Worm (Caenorhabditis elegans) whole organism, L4 larva: ENCODE results near the gene F53C11.1.

Experiments
- F10B5.3 ChIP-seq: sonication (generic microtip); optimal IDR thresholded peaks from 2 replicates; lab custom pipeline; 2016; ENCODE audit warnings: mild to moderate bottlenecking, missing genetic modification characterization, missing compliant biosample characterization
- F44E2.7 ChIP-seq: fragments of 200-800 bp; sonication (Bioruptor generic); IDR thresholded peaks from 2 replicates; pipeline ENCODE4 v2.1.2; 2022; ENCODE audit warnings: missing genetic modification characterization, missing compliant biosample characterization
- F49E8.2 ChIP-seq: sonication (generic microtip); optimal IDR thresholded peaks from 2 replicates; lab custom pipeline; 2016; ENCODE audit warnings: missing compliant biosample characterization, mild to moderate bottlenecking, missing genetic modification characterization, borderline replicate concordance
- T20F7.1 ChIP-seq: fragments of 200-800 bp; sonication (Bioruptor generic); optimal IDR thresholded peaks from 2 replicates; lab custom pipeline; 2018; ENCODE audit warnings: mild to moderate bottlenecking, missing genetic modification characterization, missing compliant biosample characterization
- T26A8.4 ChIP-seq: fragments of 200-800 bp; sonication (Bioruptor generic); IDR thresholded peaks from 2 replicates; pipeline ENCODE4 v1.3.6; 2022; ENCODE audit warnings: missing genetic modification characterization, missing compliant biosample characterization
- Y105C5A.15 ChIP-seq: fragments of 200-800 bp; sonication (Bioruptor generic); IDR thresholded peaks from 2 replicates; pipeline ENCODE4 v1.3.6; 2022; ENCODE audit warnings: missing genetic modification characterization, missing compliant biosample characterization
- Y48G9A.11 ChIP-seq: fragments of 200-800 bp; sonication (Bioruptor generic); IDR thresholded peaks from 2 replicates; pipeline ENCODE4 v1.3.6; 2022; ENCODE audit warnings: missing genetic modification reagents, missing genetic modification characterization, missing compliant biosample characterization
- Y75B8A.6 ChIP-seq: fragments of 200-800 bp; sonication (Bioruptor generic); IDR thresholded peaks from 2 replicates; pipeline ENCODE4 v1.3.6; 2022; ENCODE audit warnings: missing genetic modification reagents, missing genetic modification characterization, missing compliant biosample characterization
- ZK546.5 ChIP-seq, 2 experiments: sonication (generic microtip); optimal IDR thresholded peaks; 2 replicates each; lab custom pipeline; 2017; ENCODE audit warnings: missing biosample characterization in 2 of 2, missing genetic modification characterization in 2 of 2
- aha-1 ChIP-seq: fragments of 150-350 bp; peaks from one replicate; lab custom pipeline; 2014; ENCODE audit warnings: missing biosample characterization, missing genetic modification characterization
- ama-1 ChIP-seq: fragments of 150-350 bp; optimal IDR thresholded peaks from 2 replicates; lab custom pipeline; 2014; ENCODE audit warnings: inconsistent platforms, mixed read lengths
- ceh-20 ChIP-seq: fragments of 200-800 bp; sonication (Bioruptor generic); IDR thresholded peaks from 2 replicates; pipeline ENCODE4 v1.3.6; 2022; ENCODE audit warnings: missing genetic modification reagents, missing genetic modification characterization, missing compliant biosample characterization
- ceh-62 ChIP-seq: sonication (generic microtip); optimal IDR thresholded peaks from 2 replicates; lab custom pipeline; 2017; ENCODE audit warnings: missing biosample characterization, missing genetic modification characterization
- ceh-82 ChIP-seq: sonication (generic microtip); optimal IDR thresholded peaks from 2 replicates; lab custom pipeline; 2017; ENCODE audit warnings: missing biosample characterization, missing genetic modification characterization
- ces-1 ChIP-seq: fragments of 150-350 bp; sonication (generic microtip); optimal IDR thresholded peaks from 4 replicates; lab custom pipeline; 2014; ENCODE audit warnings: missing biosample characterization, missing genetic modification reagents, missing genetic modification characterization
- daf-19 ChIP-seq: fragments of 200-800 bp; sonication (Bioruptor generic); conservative IDR thresholded peaks from 2 replicates; pipeline ENCODE4 v1.3.6; 2022; ENCODE audit warnings: missing genetic modification characterization, missing compliant biosample characterization
- dpl-1 ChIP-seq: fragments of 150-350 bp; optimal IDR thresholded peaks from 2 replicates; lab custom pipeline; 2014; ENCODE audit warnings: missing biosample characterization, missing genetic modification reagents, missing genetic modification characterization
- duxl-1 ChIP-seq: sonication (generic microtip); optimal IDR thresholded peaks from 2 replicates; lab custom pipeline; 2016; ENCODE audit warnings: mild to moderate bottlenecking, missing genetic modification characterization, moderate library complexity, missing compliant biosample characterization; ENCODE audit not compliant: poor library complexity
- dve-1 ChIP-seq: sonication (generic microtip); optimal IDR thresholded peaks from 2 replicates; lab custom pipeline; 2017; ENCODE audit warnings: antibody characterized with exemption, mild to moderate bottlenecking, missing genetic modification characterization, missing compliant biosample characterization; ENCODE audit not compliant: insufficient read depth
- fkh-10 ChIP-seq: fragments of 150-350 bp; optimal IDR thresholded peaks from 2 replicates; lab custom pipeline; 2014; ENCODE audit warnings: missing biosample characterization, missing genetic modification reagents, missing genetic modification characterization
- gei-8 ChIP-seq: fragments of 200-800 bp; sonication (Bioruptor generic); optimal IDR thresholded peaks from 2 replicates; lab custom pipeline; 2018; ENCODE audit warnings: mild to moderate bottlenecking, missing genetic modification characterization, missing compliant biosample characterization
- hlh-11 ChIP-seq: fragments of 200-800 bp; sonication (Bioruptor generic); optimal IDR thresholded peaks from 2 replicates; lab custom pipeline; 2018; ENCODE audit warnings: mild to moderate bottlenecking, missing genetic modification characterization, missing compliant biosample characterization
- hlh-30 ChIP-seq: sonication (generic microtip); optimal IDR thresholded peaks from 2 replicates; lab custom pipeline; 2017; ENCODE audit warnings: antibody characterized with exemption, mild to moderate bottlenecking, missing genetic modification characterization, missing compliant biosample characterization; ENCODE audit not compliant: insufficient read depth
- hmg-1.1 ChIP-seq: fragments of 200-800 bp; sonication (Bioruptor generic); IDR thresholded peaks from 2 replicates; pipeline ENCODE4 v1.3.6; 2022; ENCODE audit warnings: missing genetic modification reagents, missing genetic modification characterization, missing compliant biosample characterization
- lin-15B ChIP-seq: fragments of 150-350 bp; sonication (generic microtip); optimal IDR thresholded peaks from 3 replicates; lab custom pipeline; 2014; ENCODE audit warnings: missing biosample characterization, missing genetic modification characterization
- lin-29 ChIP-seq: fragments of 200-800 bp; sonication (Bioruptor generic); IDR thresholded peaks from 2 replicates; pipeline ENCODE4 v1.3.6; 2022; ENCODE audit warnings: missing genetic modification reagents, missing genetic modification characterization, missing compliant biosample characterization
- lsy-2 ChIP-seq, 2 experiments: fragments of 150-350 bp in 1 of 2; sonication (generic microtip) in 1 of 2; optimal IDR thresholded peaks; 2 replicates each; lab custom pipeline; 2014 to 2017; ENCODE audit warnings: missing biosample characterization in 2 of 2, missing genetic modification characterization in 2 of 2
- madf-5 ChIP-seq, 2 experiments: fragments of 200-800 bp; sonication (Bioruptor generic); IDR thresholded peaks; 2 replicates each; pipeline ENCODE4 v1.3.6; 2022; ENCODE audit warnings: missing compliant biosample characterization in 2 of 2, missing genetic modification characterization in 2 of 2
- madf-9 ChIP-seq: fragments of 200-800 bp; sonication (Bioruptor generic); conservative IDR thresholded peaks from 2 replicates; pipeline ENCODE4 v1.3.6; 2022; ENCODE audit warnings: missing genetic modification reagents, missing genetic modification characterization, missing compliant biosample characterization
- mdt-29 ChIP-seq: fragments of 200-800 bp; sonication (Bioruptor generic); IDR thresholded peaks from 2 replicates; pipeline ENCODE4 v1.3.6; 2022; ENCODE audit warnings: missing genetic modification reagents, missing genetic modification characterization, missing compliant biosample characterization
- mep-1 ChIP-seq: fragments of 150-350 bp; sonication (generic microtip); optimal IDR thresholded peaks from 3 replicates; lab custom pipeline; 2014; ENCODE audit warnings: missing biosample characterization, missing genetic modification characterization
- mes-2 ChIP-seq: sonication (generic microtip); optimal IDR thresholded peaks from 2 replicates; lab custom pipeline; 2016; ENCODE audit warnings: missing genotype, mild to moderate bottlenecking, missing genetic modification characterization, missing compliant biosample characterization; ENCODE audit not compliant: poor library complexity, severe bottlenecking
- nhr-10 ChIP-seq: fragments of 150-350 bp; optimal IDR thresholded peaks from 2 replicates; lab custom pipeline; 2014; ENCODE audit warnings: missing biosample characterization, missing genetic modification characterization
- nhr-48 ChIP-seq: sonication (generic microtip); optimal IDR thresholded peaks from 2 replicates; lab custom pipeline; 2016; ENCODE audit warnings: mild to moderate bottlenecking, missing genetic modification characterization, missing compliant biosample characterization
- nhr-76 ChIP-seq: fragments of 150-350 bp; optimal IDR thresholded peaks from 2 replicates; lab custom pipeline; 2014; ENCODE audit warnings: missing biosample characterization, missing genetic modification characterization
- skn-1 ChIP-seq: fragments of 150-350 bp; optimal IDR thresholded peaks from 2 replicates; lab custom pipeline; 2014; ENCODE audit warnings: missing biosample characterization, missing genetic modification characterization
- spr-1 ChIP-seq: sonication (generic microtip); optimal IDR thresholded peaks from 2 replicates; lab custom pipeline; 2016; ENCODE audit warnings: mild to moderate bottlenecking, missing genetic modification characterization, missing compliant biosample characterization
- tra-1 ChIP-seq: fragments of 200-800 bp; sonication (Bioruptor generic); IDR thresholded peaks from 2 replicates; pipeline ENCODE4 v1.3.6; 2022; ENCODE audit warnings: missing genetic modification reagents, missing genetic modification characterization, missing compliant biosample characterization
- zip-2 ChIP-seq: fragments of 150-350 bp; optimal IDR thresholded peaks from 2 replicates; lab custom pipeline; 2014; ENCODE audit warnings: missing biosample characterization, missing genetic modification characterization

The F53C11.1 gene

DNA sequence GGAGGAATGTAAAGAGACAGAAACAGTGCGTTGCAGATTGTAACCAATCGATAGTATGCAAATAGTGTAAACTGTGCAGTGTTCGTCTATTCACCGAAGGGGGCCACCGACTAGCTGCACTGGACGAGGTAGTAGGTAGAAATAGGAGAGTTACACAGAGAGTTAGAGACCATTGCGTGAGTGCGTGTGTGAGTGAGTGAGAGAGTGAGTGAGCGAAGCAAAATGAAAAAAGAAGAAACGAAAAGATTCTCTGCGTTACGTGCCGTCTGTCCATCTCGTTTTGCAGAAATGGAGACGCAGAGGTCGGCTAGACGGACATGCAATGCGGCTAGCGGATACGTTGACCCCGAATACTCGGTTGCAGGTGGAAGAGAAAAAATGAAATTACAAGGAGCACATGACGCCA is 32.9 kb downstream of the F53C11.1 start (continued):
- TF ChIP-seq mes-2 (tag; lab: Kevin White, UChicago) (peak; percentile 75), madf-5 (GFP tag; IDR thresholded peaks at IDR 0.05; lab: Robert Waterston, UW) (no peak), ceh-82 (tag; lab: Kevin White, UChicago) (no peak), mdt-29 (GFP tag; lab: Robert Waterston, UW) (no peak), T26A8.4 (no peak), zip-2 (tag; lab: Kevin White, UChicago) (no peak), tra-1 (GFP tag; lab: Robert Waterston, UW) (no peak), dve-1 (tag; lab: Kevin White, UChicago) (no peak), lin-15B (tag; lab: Kevin White, UChicago) (no peak), F44E2.7 (GFP tag; lab: Robert Waterston, UW) (0 out of 2 replicates have a peak, but pooled peaks have one; percentile 27), duxl-1 (no peak), dpl-1 (GFP tag; lab: Kevin White, UChicago) (peak; percentile 19), T20F7.1 (GFP tag; lab: Kevin White, UChicago) (peak; percentile 2), daf-19 (GFP tag; lab: Robert Waterston, UW) (no peak), ZK546.5 (tag; optimal IDR thresholded peaks at IDR 0.05; lab: Kevin White, UChicago) (no peak), Y75B8A.6 (no peak), nhr-76 (tag; lab: Kevin White, UChicago) (no peak), Y105C5A.15 (no peak), hlh-30 (tag; lab: Kevin White, UChicago) (peak; percentile 49), hlh-11 (tag; lab: Kevin White, UChicago) (peak; percentile 83), F49E8.2 (tag; lab: Kevin White, UChicago) (no peak), lsy-2 (tag; optimal IDR thresholded peaks at IDR 0.05; lab: Kevin White, UChicago) (peak; percentile 46 to 49), nhr-48 (tag; lab: Kevin White, UChicago) (peak; percentile 28), skn-1 (tag; lab: Kevin White, UChicago) (no peak), ceh-62 (tag; lab: Kevin White, UChicago) (no peak), ceh-20 (GFP tag; lab: Robert Waterston, UW) (peak; percentile 25; the same call in 1 of the 2 replicates), hmg-1.1 (peak; percentile 74), lin-29 (GFP tag; lab: Robert Waterston, UW) (no peak), gei-8 (GFP tag; lab: Kevin White, UChicago) (no peak), F10B5.3 (no peak), spr-1 (tag; lab: Kevin White, UChicago) (no peak), nhr-10 (tag; lab: Kevin White, UChicago) (no peak), fkh-10 (GFP tag; lab: Kevin White, UChicago) (no peak), madf-9 (GFP tag; lab: Robert Waterston, UW) (no peak), Y48G9A.11 (no peak), ama-1 (no peak), mep-1 (tag; lab: Kevin White, UChicago) (no peak)

DNA sequence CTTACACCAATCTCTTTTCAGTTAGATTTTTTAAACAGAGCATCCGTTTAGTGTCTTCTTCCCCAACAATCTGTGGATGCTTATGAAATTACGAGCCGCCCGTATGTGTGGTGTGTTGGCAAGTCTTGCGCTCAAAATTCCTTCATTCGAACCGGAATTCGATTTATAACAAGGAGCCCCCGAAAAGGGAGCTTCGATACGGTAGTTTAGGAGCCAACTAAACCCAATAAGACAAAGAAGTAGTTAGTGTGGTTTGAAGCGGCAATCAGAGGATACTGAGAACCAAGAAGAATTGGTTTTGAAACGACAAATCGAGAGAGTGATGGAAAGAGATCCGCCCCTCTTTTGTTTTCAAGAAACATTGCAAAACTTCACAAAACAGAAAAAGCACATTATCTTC is 36.7 kb downstream of the F53C11.1 start:
- TF ChIP-seq aha-1 (tag; lab: Kevin White, UChicago): no peak
- TF ChIP-seq ces-1 (GFP tag; lab: Kevin White, UChicago): peak; percentile 47
- TF ChIP-seq Y75B8A.6: no peak
- TF ChIP-seq, all 104 proteins: peak for 1

- TF ChIP-seq ama-1: no peak
These were observed 37.3 kb downstream of the F53C11.1 start, which contains the start of gene ceh-24 for ce11 chrV:13812931-13813330. Gene ceh-24, plus strand, starts transcription at chrV:13813231.
